Fruit fly (Drosophila melanogaster): ENCODE measurements around the gene CG4360.
A peak's percentile ranks its signal among the peaks of the same experiment; 100 is the strongest.

Gene CG4360

DNA sequence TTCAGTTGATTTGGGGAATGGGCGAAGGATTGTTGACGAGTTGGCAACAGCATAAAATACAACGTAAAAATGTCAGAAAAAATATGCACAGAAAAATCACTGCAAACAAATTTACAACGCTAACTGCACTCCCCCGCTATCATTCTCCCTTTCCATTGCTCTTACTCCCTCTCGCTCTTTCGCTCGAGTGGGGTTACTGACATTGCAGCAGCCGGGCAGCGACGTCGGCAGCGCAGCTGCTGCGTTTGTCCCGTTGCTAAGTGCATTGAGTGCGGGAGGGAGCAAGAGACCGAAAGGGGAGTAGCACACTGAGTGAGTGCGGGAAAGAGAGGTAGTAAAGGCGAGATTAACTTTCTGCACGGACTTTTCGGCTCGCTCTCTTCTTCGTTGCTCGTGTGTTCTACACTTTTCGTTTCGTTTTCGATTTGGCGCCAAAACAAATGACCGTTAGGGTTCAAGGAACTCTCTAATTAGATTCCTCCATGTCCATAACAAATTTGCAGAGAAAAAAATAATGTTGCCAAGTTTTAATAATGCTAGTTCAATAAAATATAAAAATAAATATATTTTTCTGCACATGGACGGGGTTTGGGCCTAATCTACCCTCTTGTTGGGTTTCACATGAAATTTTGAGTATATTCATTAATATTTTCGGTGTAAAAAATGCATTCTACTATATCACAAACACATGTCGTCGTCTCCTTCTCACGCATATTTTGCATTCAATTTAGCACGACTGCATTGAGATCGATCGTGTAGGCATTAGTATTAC lies 43.5 kb downstream of the CG4360 start:
- TF ChIP-seq croc (GFP tag; conservative IDR thresholded peaks at IDR 0.05): no peak
- no peak for TF ChIP-seq CG9932 (GFP tag; IDR thresholded peaks at IDR 0.05)
- TF ChIP-seq dmrt11E (tag; optimal IDR thresholded peaks at IDR 0.05): peak; percentile 9
- no peak for TF ChIP-seq knrl (GFP tag; IDR thresholded peaks at IDR 0.05; ENCODE audit: partially characterized antibody)
- no peak for TF ChIP-seq CG9817 (tag; optimal IDR thresholded peaks at IDR 0.05)
- TF ChIP-seq CG10654 (GFP tag; optimal IDR thresholded peaks at IDR 0.05): no peak
- no peak for TF ChIP-seq Hey (tag; optimal IDR thresholded peaks at IDR 0.05)
- no peak for TF ChIP-seq nau (GFP tag; optimal IDR thresholded peaks at IDR 0.05)
- no peak for TF ChIP-seq Fer2 (tag; optimal IDR thresholded peaks at IDR 0.05)
- TF ChIP-seq YL-1 (GFP tag; optimal IDR thresholded peaks at IDR 0.05): no peak
- no peak for TF ChIP-seq HLH4C (GFP tag; IDR thresholded peaks at IDR 0.05; ENCODE audit: partially characterized antibody)
- TF ChIP-seq CG1832 (GFP tag; optimal IDR thresholded peaks at IDR 0.05): peak; percentile 43
- TF ChIP-seq CG31388 (GFP tag; optimal IDR thresholded peaks at IDR 0.05): no peak
- no peak for TF ChIP-seq CG30020 (tag; optimal IDR thresholded peaks at IDR 0.05)
- TF ChIP-seq sd (tag; optimal IDR thresholded peaks at IDR 0.05): no peak
- no peak for TF ChIP-seq so (GFP tag; IDR thresholded peaks at IDR 0.05)
- TF ChIP-seq cwo (GFP tag; optimal IDR thresholded peaks at IDR 0.05): no peak
- no peak for TF ChIP-seq CG11398 (GFP tag; optimal IDR thresholded peaks at IDR 0.05)
- TF ChIP-seq Atf6 (GFP tag; IDR thresholded peaks at IDR 0.05): no peak
- no peak for TF ChIP-seq CG42726 (GFP tag; IDR thresholded peaks at IDR 0.05; ENCODE audit: partially characterized antibody)
- no peak for TF ChIP-seq CG13624 (GFP tag; optimal IDR thresholded peaks at IDR 0.05)
- TF ChIP-seq Dp (GFP tag; optimal IDR thresholded peaks at IDR 0.05): no peak
- TF ChIP-seq CG10979 (tag; optimal IDR thresholded peaks at IDR 0.05): peak; percentile 7
- TF ChIP-seq insv (GFP tag; optimal IDR thresholded peaks at IDR 0.05): no peak
- TF ChIP-seq CG12659 (GFP tag; optimal IDR thresholded peaks at IDR 0.05): no peak
- TF ChIP-seq CG18262 (tag; optimal IDR thresholded peaks at IDR 0.05): peak; percentile 12
- TF ChIP-seq z (GFP tag; IDR thresholded peaks at IDR 0.05): peak; percentile 82
- no peak for TF ChIP-seq HLHmδ (GFP tag; optimal IDR thresholded peaks at IDR 0.05)
- TF ChIP-seq Drgx (GFP tag; IDR thresholded peaks at IDR 0.05): peak; percentile 76
- no peak for TF ChIP-seq lola (GFP tag; optimal IDR thresholded peaks at IDR 0.05)
- TF ChIP-seq sens (GFP tag): peak; percentile 13
- TF ChIP-seq corto (GFP tag; optimal IDR thresholded peaks at IDR 0.05): peak; percentile 6
- TF ChIP-seq kni (GFP tag; optimal IDR thresholded peaks at IDR 0.05): no peak
- no peak for TF ChIP-seq CG2199 (GFP tag; IDR thresholded peaks at IDR 0.05)
- TF ChIP-seq CG10959 (GFP tag; IDR thresholded peaks at IDR 0.05): no peak
- no peak for TF ChIP-seq NfI (GFP tag; optimal IDR thresholded peaks at IDR 0.05)
- no peak for TF ChIP-seq cato (GFP tag; optimal IDR thresholded peaks at IDR 0.05; ENCODE audit: borderline replicate concordance)
- TF ChIP-seq cg (GFP tag; optimal IDR thresholded peaks at IDR 0.05): no peak
- TF ChIP-seq bigmax (GFP tag; optimal IDR thresholded peaks at IDR 0.05): no peak
- TF ChIP-seq CG2712 (tag; optimal IDR thresholded peaks at IDR 0.05): peak; percentile 17
- TF ChIP-seq crol (GFP tag; IDR thresholded peaks at IDR 0.05): 0 out of 2 replicates have a peak, but pooled peaks have one; percentile 26
- TF ChIP-seq Xrp1 (GFP tag; IDR thresholded peaks at IDR 0.05): 0 out of 2 replicates have a peak, but pooled peaks have one; percentile 27
- no peak for TF ChIP-seq Dip3 (GFP tag; optimal IDR thresholded peaks at IDR 0.05)
- TF ChIP-seq lilli (GFP tag; optimal IDR thresholded peaks at IDR 0.05): no peak
- no peak for TF ChIP-seq CG5245 (GFP tag; optimal IDR thresholded peaks at IDR 0.05)
- TF ChIP-seq CG16813 (GFP tag; IDR thresholded peaks at IDR 0.05; ENCODE audit: partially characterized antibody): no peak
- no peak for TF ChIP-seq hth (optimal IDR thresholded peaks at IDR 0.05)
- TF ChIP-seq CG12744 (GFP tag; optimal IDR thresholded peaks at IDR 0.05): no peak
- TF ChIP-seq lbe (GFP tag; optimal IDR thresholded peaks at IDR 0.05): peak; percentile 19

Measured in whole organism, embryonic.